Fruit fly (Drosophila melanogaster): ENCODE results near the gene Nup93-2.

Gene Nup93-2

dm6 chr3R:14903837-14904431 is 5.8 kb upstream of the Nup93-2 start, which contains the start of gene VhaPPA1-1 (continued):
- TF ChIP-seq Myb (GFP tag; optimal IDR thresholded peaks at IDR 0.05): peak; percentile 95
- peak; percentile 16 for TF ChIP-seq grau (tag; optimal IDR thresholded peaks at IDR 0.05)
- TF ChIP-seq CG6689 (GFP tag; IDR thresholded peaks at IDR 0.05): peak; percentile 29; the same call in 1 of the 2 replicates
- no peak for TF ChIP-seq CG8290 (GFP tag; optimal IDR thresholded peaks at IDR 0.05)
- peak in 1 of 2 experiments; percentile 2 for TF ChIP-seq CG8290 (tag; optimal IDR thresholded peaks at IDR 0.05)
- no peak for TF ChIP-seq Vsx1 (GFP tag; optimal IDR thresholded peaks at IDR 0.05)
- TF ChIP-seq knrl (GFP tag; IDR thresholded peaks at IDR 0.05; ENCODE audit: partially characterized antibody): peak; percentile 61
- peak; percentile 55 for TF ChIP-seq CG9797 (GFP tag; optimal IDR thresholded peaks at IDR 0.05)
- no peak for TF ChIP-seq luna (GFP tag; optimal IDR thresholded peaks at IDR 0.05)
- peak in 1 of 2 experiments; percentile 30 for TF ChIP-seq dpn (GFP tag; optimal IDR thresholded peaks at IDR 0.05)
- peak; percentile 62 for TF ChIP-seq CG13624 (GFP tag; optimal IDR thresholded peaks at IDR 0.05)
- TF ChIP-seq caup (GFP tag; optimal IDR thresholded peaks at IDR 0.05; ENCODE audit: severe bottlenecking): no peak
- TF ChIP-seq CG2202 (tag; optimal IDR thresholded peaks at IDR 0.05): peak; percentile 2
- peak; percentile 28 for TF ChIP-seq bcd (GFP tag; optimal IDR thresholded peaks at IDR 0.05)
- peak; percentile 84 for TF ChIP-seq pzg (GFP tag; optimal IDR thresholded peaks at IDR 0.05)
- TF ChIP-seq CG2712 (tag; optimal IDR thresholded peaks at IDR 0.05): peak; percentile 47
- TF ChIP-seq chm (GFP tag; IDR thresholded peaks at IDR 0.05): peak; percentile 57; the same call in 1 of the 2 replicates
- TF ChIP-seq CG10274 (GFP tag; optimal IDR thresholded peaks at IDR 0.05): no peak
- TF ChIP-seq CG15601 (tag; optimal IDR thresholded peaks at IDR 0.05): peak; percentile 36
- peak; percentile 78 for TF ChIP-seq pita (GFP tag; optimal IDR thresholded peaks at IDR 0.05)
- peak; percentile 27 for TF ChIP-seq dmrt11E (tag; optimal IDR thresholded peaks at IDR 0.05)
- TF ChIP-seq CG16813 (GFP tag; IDR thresholded peaks at IDR 0.05; ENCODE audit: partially characterized antibody): peak; percentile 63; the same call in 2 of the 3 replicates
- TF ChIP-seq CG7987 (GFP tag; optimal IDR thresholded peaks at IDR 0.05): peak; percentile 15
- TF ChIP-seq row (GFP tag; IDR thresholded peaks at IDR 0.05): peak; percentile 83
- no peak for TF ChIP-seq CG9876 (GFP tag; optimal IDR thresholded peaks at IDR 0.05)
- TF ChIP-seq C15 (GFP tag; IDR thresholded peaks at IDR 0.05): no peak
- TF ChIP-seq MBD-R2 (GFP tag; IDR thresholded peaks at IDR 0.05): peak; percentile 44; the same call in 1 of the 2 replicates
- peak; percentile 99 for TF ChIP-seq CG11560 (tag; IDR thresholded peaks at IDR 0.05)
- TF ChIP-seq CG6791 (GFP tag; IDR thresholded peaks at IDR 0.05; ENCODE audit: partially characterized antibody): peak; percentile 48; the same call in 2 of the 3 replicates
- TF ChIP-seq Ets97D (GFP tag; optimal IDR thresholded peaks at IDR 0.05): peak; percentile 84
- peak; percentile 4 for TF ChIP-seq HLHmδ (GFP tag; optimal IDR thresholded peaks at IDR 0.05)
- peak; percentile 66 for TF ChIP-seq CG10267 (tag; optimal IDR thresholded peaks at IDR 0.05)
- peak in 1 of 2 experiments; percentile 69 for TF ChIP-seq crp (GFP tag; optimal IDR thresholded peaks at IDR 0.05)
- TF ChIP-seq CG4617 (GFP tag; optimal IDR thresholded peaks at IDR 0.05; ENCODE audit: borderline replicate concordance): peak; percentile 41
- TF ChIP-seq Xbp1 (GFP tag; optimal IDR thresholded peaks at IDR 0.05): peak; percentile 37
- peak; percentile 36 for TF ChIP-seq gem (tag; optimal IDR thresholded peaks at IDR 0.05)
- peak; percentile 96 for TF ChIP-seq MESR4 (GFP tag; optimal IDR thresholded peaks at IDR 0.05)
- TF ChIP-seq Sin3A (optimal IDR thresholded peaks at IDR 0.05): peak; percentile 98
- peak; percentile 58; the same call in 2 of the 3 replicates for TF ChIP-seq CG17361 (GFP tag; IDR thresholded peaks at IDR 0.05)
- TF ChIP-seq mam (GFP tag; optimal IDR thresholded peaks at IDR 0.05): peak; percentile 18
- TF ChIP-seq fd64A (GFP tag; optimal IDR thresholded peaks at IDR 0.05): no peak
- no peak for TF ChIP-seq fru (optimal IDR thresholded peaks at IDR 0.05)
- no peak for TF ChIP-seq CG9215 (GFP tag; IDR thresholded peaks at IDR 0.05)
- TF ChIP-seq Usf (GFP tag; optimal IDR thresholded peaks at IDR 0.05): peak; percentile 72
- peak; percentile 55 for TF ChIP-seq CG1603 (tag; optimal IDR thresholded peaks at IDR 0.05)
- peak; percentile 1 for TF ChIP-seq Chrac-16 (GFP tag; optimal IDR thresholded peaks at IDR 0.05)
- no peak for TF ChIP-seq Stat92E (GFP tag; optimal IDR thresholded peaks at IDR 0.05)
- peak; percentile 77 for TF ChIP-seq Lhr (GFP tag; optimal IDR thresholded peaks at IDR 0.05)
- 0 out of 3 replicates have a peak, but pooled peaks have one; percentile 38 for TF ChIP-seq ci (GFP tag; IDR thresholded peaks at IDR 0.05)

Measured in whole organism, embryonic.